Worm (Caenorhabditis elegans): ENCODE data around the gene F59B1.10.
A peak's percentile ranks its signal among the peaks of the same experiment; 100 is the strongest.

The F59B1.10 gene

ce11 chrV:3647862-3648261 lies at the start of gene F59B1.10:
TSS of gene F59B1.10 (minus strand) at chrV:3647962.
- TF ChIP-seq skn-1 (tag; optimal IDR thresholded peaks at IDR 0.05) (no peak), unc-62 (GFP tag; optimal IDR thresholded peaks at IDR 0.05) (no peak), ceh-16 (tag; optimal IDR thresholded peaks at IDR 0.05) (no peak), R02D3.7 (tag; optimal IDR thresholded peaks at IDR 0.05) (no peak), elt-3 (tag; optimal IDR thresholded peaks at IDR 0.05) (no peak), lin-11 (tag; optimal IDR thresholded peaks at IDR 0.05) (no peak), crh-2 (tag; optimal IDR thresholded peaks at IDR 0.05) (no peak), elt-1 (tag; optimal IDR thresholded peaks at IDR 0.05) (no peak), ceh-82 (tag; optimal IDR thresholded peaks at IDR 0.05) (no peak), blmp-1 (tag; optimal IDR thresholded peaks at IDR 0.05; ENCODE audit: insufficient read depth) (no peak), nhr-6 (tag; optimal IDR thresholded peaks at IDR 0.05) (no peak), nhr-12 (tag; optimal IDR thresholded peaks at IDR 0.05) (no peak), ama-1 (optimal IDR thresholded peaks at IDR 0.05) (no peak)

- TF ChIP-seq lsy-2 (tag; optimal IDR thresholded peaks at IDR 0.05) (peak in 1 of 2 experiments; percentile 45), fos-1 (tag; optimal IDR thresholded peaks at IDR 0.05) (peak; percentile 60), gmeb-1 (tag; optimal IDR thresholded peaks at IDR 0.05) (peak; percentile 39), nhr-237 (tag; optimal IDR thresholded peaks at IDR 0.05) (no peak), F13H6.1 (tag; optimal IDR thresholded peaks at IDR 0.05) (peak; percentile 50), sma-9 (GFP tag; optimal IDR thresholded peaks at IDR 0.05) (peak; percentile 72), sma-9 (tag; optimal IDR thresholded peaks at IDR 0.05) (no peak), alr-1 (tag; optimal IDR thresholded peaks at IDR 0.05) (no peak), crh-2 (tag; optimal IDR thresholded peaks at IDR 0.05) (peak; percentile 59), nhr-23 (tag; optimal IDR thresholded peaks at IDR 0.05) (no peak), sma-3 (GFP tag; optimal IDR thresholded peaks at IDR 0.05) (peak; percentile 26)
Measured at ce11 chrV:3697071-3697470, 49.3 kb upstream of the F59B1.10 start.

ce11 chrV:3695254-3695653 lies 47.5 kb upstream of the F59B1.10 start:
- TF ChIP-seq R02D3.7 (tag; optimal IDR thresholded peaks at IDR 0.05), result no peak
- no peak for TF ChIP-seq lin-11 (tag; optimal IDR thresholded peaks at IDR 0.05)
- no peak for TF ChIP-seq snpc-4 (tag; optimal IDR thresholded peaks at IDR 0.05)
- no peak for TF ChIP-seq elt-3 (tag; optimal IDR thresholded peaks at IDR 0.05)
- peak in 1 of 2 experiments; percentile 26 for TF ChIP-seq lsy-2 (tag; optimal IDR thresholded peaks at IDR 0.05)
- TF ChIP-seq F13H6.1 (tag; optimal IDR thresholded peaks at IDR 0.05), result peak; percentile 1
- peak; percentile 1 for TF ChIP-seq sma-9 (GFP tag; optimal IDR thresholded peaks at IDR 0.05)
- no peak for TF ChIP-seq sma-9 (tag; optimal IDR thresholded peaks at IDR 0.05)
- TF ChIP-seq C34F6.9 (tag; optimal IDR thresholded peaks at IDR 0.05), result no peak

- TF ChIP-seq R02D3.7 (tag; optimal IDR thresholded peaks at IDR 0.05) (no peak), nhr-12 (tag; optimal IDR thresholded peaks at IDR 0.05) (no peak), skn-1 (tag; optimal IDR thresholded peaks at IDR 0.05) (no peak), fos-1 (tag; optimal IDR thresholded peaks at IDR 0.05) (peak; percentile 15)
Measured at ce11 chrV:3693657-3694056, 45.9 kb upstream of the F59B1.10 start.

- no peak for TF ChIP-seq aly-2 (tag; optimal IDR thresholded peaks at IDR 0.05)
- TF ChIP-seq sem-4 (tag; optimal IDR thresholded peaks at IDR 0.05), result no peak
- TF ChIP-seq fos-1 (tag; optimal IDR thresholded peaks at IDR 0.05), result peak; percentile 31
- TF ChIP-seq mdl-1 (tag; optimal IDR thresholded peaks at IDR 0.05), result no peak
- TF ChIP-seq ztf-11 (tag; optimal IDR thresholded peaks at IDR 0.05), result no peak
- TF ChIP-seq mbf-1 (tag; optimal IDR thresholded peaks at IDR 0.05), result no peak
- TF ChIP-seq sma-9 (GFP tag; optimal IDR thresholded peaks at IDR 0.05), result peak; percentile 25
- TF ChIP-seq sma-9 (tag; optimal IDR thresholded peaks at IDR 0.05), result no peak
- no peak for TF ChIP-seq unc-39 (tag; optimal IDR thresholded peaks at IDR 0.05)
- TF ChIP-seq unc-55 (GFP tag; optimal IDR thresholded peaks at IDR 0.05), result no peak
Measured at ce11 chrV:3692613-3693012, 44.9 kb upstream of the F59B1.10 start.

DNA sequence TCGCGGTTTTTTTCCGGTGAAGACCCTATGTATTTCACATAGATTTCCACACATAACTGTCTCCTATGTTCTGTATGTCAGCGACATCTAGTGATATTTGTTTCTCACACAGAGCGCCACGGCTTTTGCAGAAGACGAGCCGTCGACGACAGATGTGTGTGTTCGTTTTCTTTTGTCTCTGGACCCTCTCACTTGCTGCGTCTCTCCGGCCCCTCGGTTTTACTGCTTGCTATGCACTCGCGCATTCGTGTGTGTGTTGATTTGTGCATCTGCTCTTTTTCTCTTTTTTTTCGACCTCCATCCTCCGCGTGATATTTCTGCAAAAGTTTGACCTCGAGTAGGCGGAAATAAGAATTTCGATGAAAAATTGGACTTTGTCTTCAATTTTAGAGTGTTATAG lies 41.0 kb upstream of the F59B1.10 start:
- TF ChIP-seq Y55F3AM.14 (GFP tag; optimal IDR thresholded peaks at IDR 0.05) (no peak), nhr-11 (tag; optimal IDR thresholded peaks at IDR 0.05) (no peak), ztf-4 (tag; optimal IDR thresholded peaks at IDR 0.05) (no peak), nhr-23 (tag; optimal IDR thresholded peaks at IDR 0.05) (no peak), ztf-1 (GFP tag; conservative IDR thresholded peaks at IDR 0.05) (no peak), unc-55 (GFP tag; optimal IDR thresholded peaks at IDR 0.05) (peak; percentile 38), nhr-25 (tag; optimal IDR thresholded peaks at IDR 0.05) (no peak), ceh-16 (tag; optimal IDR thresholded peaks at IDR 0.05) (no peak), lin-11 (tag; optimal IDR thresholded peaks at IDR 0.05) (no peak), fos-1 (tag; optimal IDR thresholded peaks at IDR 0.05) (no peak), nhr-21 (tag; optimal IDR thresholded peaks at IDR 0.05) (no peak), elt-1 (tag; optimal IDR thresholded peaks at IDR 0.05) (no peak), F13H6.1 (tag; optimal IDR thresholded peaks at IDR 0.05) (peak; percentile 44), ZK546.5 (tag; optimal IDR thresholded peaks at IDR 0.05) (no peak), nhr-12 (tag; optimal IDR thresholded peaks at IDR 0.05) (no peak), mab-5 (tag; optimal IDR thresholded peaks at IDR 0.05) (no peak), mbf-1 (tag; optimal IDR thresholded peaks at IDR 0.05) (no peak), R02D3.7 (tag; optimal IDR thresholded peaks at IDR 0.05) (no peak), nhr-237 (tag; optimal IDR thresholded peaks at IDR 0.05) (no peak), unc-39 (tag; optimal IDR thresholded peaks at IDR 0.05) (no peak), C34F6.9 (tag; optimal IDR thresholded peaks at IDR 0.05) (peak; percentile 50), lin-13 (GFP tag; optimal IDR thresholded peaks at IDR 0.05) (no peak), ztf-11 (tag; optimal IDR thresholded peaks at IDR 0.05) (no peak), unc-62 (GFP tag; optimal IDR thresholded peaks at IDR 0.05) (no peak), peb-1 (tag; optimal IDR thresholded peaks at IDR 0.05) (no peak)
